Worm (Caenorhabditis elegans) whole organism, L3 larva: ENCODE results near the gene best-24.

Experiments used
- R02D3.7 ChIP-seq: fragments of 150-350 bp; optimal IDR thresholded peaks from 2 replicates; lab custom pipeline; 2014; ENCODE audit warnings: missing biosample characterization, missing genetic modification characterization
- ZK546.5 ChIP-seq: sonication (generic microtip); optimal IDR thresholded peaks from 2 replicates; lab custom pipeline; 2017; ENCODE audit warnings: missing biosample characterization, missing genetic modification characterization
- aly-2 ChIP-seq: fragments of 150-350 bp; optimal IDR thresholded peaks from 2 replicates; lab custom pipeline; 2014; ENCODE audit warnings: missing biosample characterization, missing genetic modification characterization
- ceh-28 ChIP-seq: fragments of 150-350 bp; optimal IDR thresholded peaks from 2 replicates; lab custom pipeline; 2014; ENCODE audit warnings: missing biosample characterization, missing genetic modification reagents, missing genetic modification characterization
- ceh-82 ChIP-seq: fragments of 150-350 bp; optimal IDR thresholded peaks from 2 replicates; lab custom pipeline; 2014; ENCODE audit warnings: missing biosample characterization, missing genetic modification characterization
- ceh-9 ChIP-seq: sonication (generic microtip); optimal IDR thresholded peaks from 2 replicates; lab custom pipeline; 2018; ENCODE audit warnings: missing biosample characterization, missing genetic modification characterization
- daf-12 ChIP-seq: fragments of 150-350 bp; optimal IDR thresholded peaks from 2 replicates; lab custom pipeline; 2014; ENCODE audit warnings: missing biosample characterization, missing genetic modification reagents, missing genetic modification characterization
- elt-1 ChIP-seq: fragments of 150-350 bp; optimal IDR thresholded peaks from 2 replicates; lab custom pipeline; 2014; ENCODE audit warnings: missing biosample characterization, missing genetic modification characterization
- elt-2 ChIP-seq: sonication (generic microtip); optimal IDR thresholded peaks from 2 replicates; lab custom pipeline; 2016; ENCODE audit warnings: missing genetic modification reagents, mild to moderate bottlenecking, missing genetic modification characterization, missing compliant biosample characterization
- elt-3 ChIP-seq, 3 experiments: fragments of 150-350 bp in 1 of 3; sonication (generic microtip) in 2 of 3; optimal IDR thresholded peaks; 2 replicates in 2 of 3; 4 replicates in 1 of 3; lab custom pipeline; 2014 to 2017; ENCODE audit warnings: missing biosample characterization in 3 of 3, missing genetic modification characterization in 3 of 3
- eor-1 ChIP-seq, 2 experiments: fragments of 150-350 bp; optimal IDR thresholded peaks; 2 replicates each; lab custom pipeline; 2014 to 2018; ENCODE audit warnings: missing biosample characterization in 2 of 2, missing genetic modification characterization in 2 of 2
- fkh-2 ChIP-seq: fragments of 150-350 bp; optimal IDR thresholded peaks from 2 replicates; lab custom pipeline; 2014; ENCODE audit warnings: missing biosample characterization, missing genetic modification reagents, missing genetic modification characterization
- fos-1 ChIP-seq: fragments of 150-350 bp; optimal IDR thresholded peaks from 2 replicates; lab custom pipeline; 2014; ENCODE audit warnings: missing biosample characterization, missing genetic modification characterization
- hmg-11 ChIP-seq: sonication (generic microtip); optimal IDR thresholded peaks from 2 replicates; lab custom pipeline; 2016; ENCODE audit warnings: missing genetic modification characterization, missing compliant biosample characterization
- lin-15B ChIP-seq: fragments of 150-350 bp; optimal IDR thresholded peaks from 2 replicates; lab custom pipeline; 2014; ENCODE audit warnings: missing biosample characterization, missing genetic modification characterization
- lin-39 ChIP-seq: fragments of 150-350 bp; optimal IDR thresholded peaks from 2 replicates; lab custom pipeline; 2018; ENCODE audit warnings: missing biosample characterization, missing genetic modification reagents, missing genetic modification characterization
- mdl-1 ChIP-seq: fragments of 150-350 bp; optimal IDR thresholded peaks from 2 replicates; lab custom pipeline; 2014; ENCODE audit warnings: missing biosample characterization, missing genetic modification characterization
- mml-1 ChIP-seq: fragments of 150-350 bp; sonication (generic microtip); optimal IDR thresholded peaks from 3 replicates; lab custom pipeline; 2014; ENCODE audit warnings: missing biosample characterization, missing genetic modification characterization
- nfya-1 ChIP-seq: sonication (generic microtip); optimal IDR thresholded peaks from 2 replicates; lab custom pipeline; 2017; ENCODE audit warnings: missing genetic modification characterization, mild to moderate bottlenecking, missing compliant biosample characterization, antibody characterized with exemption, moderate library complexity; ENCODE audit not compliant: insufficient read depth
- nhr-11 ChIP-seq: fragments of 150-350 bp; optimal IDR thresholded peaks from 2 replicates; lab custom pipeline; 2014; ENCODE audit warnings: missing biosample characterization, missing genetic modification characterization
- nhr-12 ChIP-seq: fragments of 150-350 bp; optimal IDR thresholded peaks from 2 replicates; lab custom pipeline; 2014; ENCODE audit warnings: missing biosample characterization, missing genetic modification characterization
- nhr-23 ChIP-seq: fragments of 150-350 bp; optimal IDR thresholded peaks from 2 replicates; lab custom pipeline; 2014; ENCODE audit warnings: missing biosample characterization, missing genetic modification reagents, missing genetic modification characterization
- nhr-237 ChIP-seq: fragments of 150-350 bp; optimal IDR thresholded peaks from 2 replicates; lab custom pipeline; 2014; ENCODE audit warnings: missing biosample characterization, missing genetic modification characterization
- nhr-25 ChIP-seq: sonication (generic microtip); optimal IDR thresholded peaks from 2 replicates; lab custom pipeline; 2017; ENCODE audit warnings: missing biosample characterization, missing genetic modification characterization
- nhr-28 ChIP-seq: fragments of 150-350 bp; optimal IDR thresholded peaks from 2 replicates; lab custom pipeline; 2014; ENCODE audit warnings: missing biosample characterization, missing genetic modification characterization
- nhr-67 ChIP-seq: fragments of 150-350 bp; optimal IDR thresholded peaks from 2 replicates; lab custom pipeline; 2014; ENCODE audit warnings: missing biosample characterization, missing genetic modification characterization
- pha-4 ChIP-seq: fragments of 150-350 bp; optimal IDR thresholded peaks from 2 replicates; lab custom pipeline; 2014; ENCODE audit warnings: missing biosample characterization, missing genetic modification reagents, missing genetic modification characterization
- pqm-1 ChIP-seq: fragments of 150-350 bp; optimal IDR thresholded peaks from 2 replicates; lab custom pipeline; 2017; ENCODE audit warnings: missing biosample characterization, missing genetic modification characterization, inconsistent platforms
- sea-2 ChIP-seq: fragments of 150-350 bp; sonication (generic microtip); optimal IDR thresholded peaks from 4 replicates; lab custom pipeline; 2014; ENCODE audit warnings: missing biosample characterization, missing genetic modification reagents, missing genetic modification characterization
- snpc-4 ChIP-seq: fragments of 150-350 bp; optimal IDR thresholded peaks from 2 replicates; lab custom pipeline; 2014; ENCODE audit warnings: missing biosample characterization, missing genetic modification characterization
- unc-39 ChIP-seq: sonication (generic microtip); optimal IDR thresholded peaks from 4 replicates; lab custom pipeline; 2017; ENCODE audit warnings: missing biosample characterization, missing genetic modification characterization
- unc-62 ChIP-seq: fragments of 150-350 bp; sonication (generic microtip); optimal IDR thresholded peaks from 4 replicates; lab custom pipeline; 2014; ENCODE audit warnings: missing biosample characterization, missing genetic modification reagents, missing genetic modification characterization
- zag-1 ChIP-seq: fragments of 150-350 bp; optimal IDR thresholded peaks from 2 replicates; lab custom pipeline; 2014; ENCODE audit warnings: missing biosample characterization, missing genetic modification characterization
- ztf-11 ChIP-seq: fragments of 150-350 bp; optimal IDR thresholded peaks from 2 replicates; lab custom pipeline; 2014; ENCODE audit warnings: missing biosample characterization, missing genetic modification characterization

The best-24 gene

DNA sequence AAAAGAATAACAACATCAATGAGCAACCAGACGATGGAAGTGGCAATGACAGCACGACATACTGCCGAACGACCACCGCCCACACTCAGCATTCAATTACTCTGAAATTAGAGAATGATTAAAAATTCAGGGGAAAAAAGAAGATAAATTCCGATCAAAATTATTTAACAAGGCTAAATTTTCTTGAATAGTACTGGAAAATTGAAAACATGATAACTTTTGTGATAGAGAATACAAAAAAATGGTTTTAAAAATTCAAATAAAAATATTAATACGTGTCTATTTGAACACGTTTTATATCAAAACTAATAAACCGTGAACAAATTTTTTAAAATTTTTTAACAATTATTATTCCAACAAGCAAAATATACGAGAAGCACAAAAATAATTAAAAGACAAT is 16.8 kb downstream of the best-24 start, which contains the start of gene gly-3:
Gene gly-3, minus strand, starts transcription at position 101 of the 400 bp plus-strand sequence.
- no peak for TF ChIP-seq ceh-82 (tag; lab: Kevin White, UChicago)
- no peak for TF ChIP-seq zag-1 (tag; lab: Kevin White, UChicago)
- TF ChIP-seq mml-1 (tag; lab: Kevin White, UChicago): no peak
- no peak for TF ChIP-seq R02D3.7 (tag; lab: Kevin White, UChicago)
- TF ChIP-seq unc-39: no peak
- no peak for TF ChIP-seq nhr-12 (tag; lab: Kevin White, UChicago)
- TF ChIP-seq sea-2 (GFP tag; lab: Kevin White, UChicago): no peak
- no peak for TF ChIP-seq nhr-237 (tag; lab: Kevin White, UChicago)
- no peak for TF ChIP-seq pqm-1
- no peak for TF ChIP-seq nhr-67 (tag; lab: Kevin White, UChicago)
- TF ChIP-seq fkh-2 (tag; lab: Kevin White, UChicago): no peak
- TF ChIP-seq elt-3 (tag; optimal IDR thresholded peaks at IDR 0.05; lab: Kevin White, UChicago): no peak
- no peak for TF ChIP-seq ztf-11 (tag; lab: Kevin White, UChicago)
- no peak for TF ChIP-seq pha-4 (tag; lab: Kevin White, UChicago)

DNA sequence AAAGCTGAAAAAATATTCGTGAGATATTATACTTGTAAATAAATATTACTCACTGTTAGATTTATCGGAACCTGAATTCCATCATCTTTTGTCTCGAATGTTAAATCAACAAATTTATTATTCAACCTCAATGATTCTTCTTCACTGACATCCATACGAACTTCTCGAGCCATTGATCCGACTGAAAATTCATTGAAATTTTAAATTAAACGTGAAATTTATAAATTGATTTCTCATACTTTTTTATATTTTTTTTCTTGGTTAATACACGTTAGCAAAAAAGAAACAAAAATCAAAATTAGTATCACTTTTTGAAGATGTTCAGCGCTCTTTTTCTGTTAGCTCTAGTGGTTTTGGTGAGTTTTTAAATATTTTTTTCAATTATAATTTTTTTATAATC is 19.0 kb downstream of the best-24 start, which contains the start of gene C29E4.14:
Gene C29E4.14, plus strand, starts transcription at position 301 of the 400 bp plus-strand sequence.
- no peak for TF ChIP-seq elt-3 (tag; optimal IDR thresholded peaks at IDR 0.05; lab: Kevin White, UChicago)
- TF ChIP-seq elt-1: no peak
- TF ChIP-seq hmg-11 (tag; lab: Kevin White, UChicago): no peak
- TF ChIP-seq daf-12 (tag; lab: Kevin White, UChicago): no peak
- TF ChIP-seq ceh-28: no peak
- no peak for TF ChIP-seq nhr-25 (tag; lab: Kevin White, UChicago)
- no peak for TF ChIP-seq fkh-2 (tag; lab: Kevin White, UChicago)
- no peak for TF ChIP-seq nfya-1
- no peak for TF ChIP-seq sea-2 (GFP tag; lab: Kevin White, UChicago)
- TF ChIP-seq eor-1 (tag; optimal IDR thresholded peaks at IDR 0.05; lab: Kevin White, UChicago): no peak
- TF ChIP-seq lin-15B: no peak
- TF ChIP-seq nhr-28 (tag; lab: Kevin White, UChicago): no peak
- no peak for TF ChIP-seq ZK546.5 (tag; lab: Kevin White, UChicago)
- TF ChIP-seq, all 47 proteins: peak for 0

DNA sequence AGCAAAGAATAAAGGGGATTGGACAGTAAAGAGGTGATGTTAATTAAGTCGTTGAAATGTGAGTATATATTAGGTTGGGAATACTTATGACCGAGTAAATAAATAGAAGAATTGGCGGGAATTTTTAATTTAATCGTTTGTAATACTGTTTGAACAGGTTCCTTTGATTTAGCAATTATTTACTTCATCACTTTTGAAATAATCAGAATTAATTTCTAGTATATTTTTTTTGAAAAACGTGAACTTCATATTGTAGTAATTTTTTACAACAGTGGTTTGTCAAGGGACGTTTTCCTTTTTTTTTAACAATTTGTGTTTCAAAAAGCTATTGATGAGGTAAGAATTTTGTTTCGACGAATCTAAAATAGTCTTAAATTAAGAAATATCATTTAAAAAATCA is 21.4 kb downstream of the best-24 start, which contains the start of gene C29E4.17:
Gene C29E4.17, plus strand, starts transcription at position 301 of the 400 bp plus-strand sequence.
- TF ChIP-seq aly-2 (tag; lab: Kevin White, UChicago): no peak
- no peak for TF ChIP-seq pha-4 (tag; lab: Kevin White, UChicago)
- no peak for TF ChIP-seq hmg-11 (tag; lab: Kevin White, UChicago)
- TF ChIP-seq mdl-1: no peak
- no peak for TF ChIP-seq fkh-2 (tag; lab: Kevin White, UChicago)
- TF ChIP-seq fos-1 (tag; lab: Kevin White, UChicago): no peak

DNA sequence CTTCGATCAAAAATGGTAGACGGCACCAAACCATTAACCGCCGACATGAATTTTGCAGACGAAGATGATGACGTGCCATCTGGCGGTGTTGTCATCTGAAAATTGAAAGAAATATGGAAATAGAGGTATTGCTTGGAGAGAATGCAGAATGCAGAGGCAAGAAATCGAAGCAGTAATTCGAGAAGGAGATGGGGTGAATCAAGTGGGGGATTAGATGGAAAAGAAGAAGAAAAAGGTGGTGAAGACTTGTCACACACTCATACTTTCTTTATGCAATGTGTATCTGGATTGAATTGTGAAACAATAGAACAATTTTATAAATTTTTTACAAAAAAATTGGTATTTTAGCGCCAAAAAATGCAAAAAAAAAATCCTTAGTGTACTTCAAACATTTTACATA is 24.0 kb downstream of the best-24 start, which contains the start of gene tag-250:
Gene tag-250, minus strand, starts transcription at position 101 of the 400 bp plus-strand sequence.
- no peak for TF ChIP-seq ceh-82 (tag; lab: Kevin White, UChicago)
- TF ChIP-seq fkh-2 (tag; lab: Kevin White, UChicago): no peak
- TF ChIP-seq eor-1 (tag; optimal IDR thresholded peaks at IDR 0.05; lab: Kevin White, UChicago): no peak
- no peak for TF ChIP-seq pqm-1
- TF ChIP-seq snpc-4: no peak
- TF ChIP-seq pha-4 (tag; lab: Kevin White, UChicago): no peak
- no peak for TF ChIP-seq nhr-237 (tag; lab: Kevin White, UChicago)
- TF ChIP-seq unc-62 (GFP tag; lab: Kevin White, UChicago): no peak
- no peak for TF ChIP-seq zag-1 (tag; lab: Kevin White, UChicago)
- no peak for TF ChIP-seq aly-2 (tag; lab: Kevin White, UChicago)
- TF ChIP-seq nhr-23 (tag; lab: Kevin White, UChicago): no peak
- TF ChIP-seq sea-2 (GFP tag; lab: Kevin White, UChicago): no peak
- no peak for TF ChIP-seq elt-2 (tag; lab: Kevin White, UChicago)
- no peak for TF ChIP-seq ceh-9 (tag; lab: Kevin White, UChicago)
- no peak for TF ChIP-seq nhr-11 (tag; lab: Kevin White, UChicago)
- TF ChIP-seq lin-39 (tag; lab: Kevin White, UChicago): no peak
- no peak for TF ChIP-seq daf-12 (tag; lab: Kevin White, UChicago)
- TF ChIP-seq elt-3 (tag; optimal IDR thresholded peaks at IDR 0.05; lab: Kevin White, UChicago): no peak
- TF ChIP-seq elt-1: no peak
